Worm (Caenorhabditis elegans): ENCODE measurements around the gene F54F2.14.

DNA sequence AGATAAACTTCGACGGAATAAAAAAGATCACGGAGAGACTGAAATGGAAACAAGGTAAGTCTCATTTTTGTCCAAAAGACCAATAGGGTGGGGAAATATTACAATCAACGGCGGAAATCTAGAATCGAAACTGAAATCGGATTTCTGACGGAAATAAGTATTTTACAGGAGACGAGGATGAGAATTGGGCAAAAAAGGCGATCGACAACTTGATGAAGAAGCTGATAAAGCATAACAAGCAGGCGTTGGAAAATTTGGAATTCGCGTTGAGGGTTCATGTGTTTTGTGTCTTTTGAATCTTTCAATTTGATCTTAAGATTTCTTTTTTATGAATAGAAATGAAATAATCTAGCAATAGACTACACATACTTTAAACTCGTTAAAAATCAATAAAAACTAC is 40.7 kb upstream of the F54F2.14 start, which contains the start of gene ugtp-1:
- TF ChIP-seq W03F9.2 (tag; optimal IDR thresholded peaks at IDR 0.05) (no peak), him-1 (tag; optimal IDR thresholded peaks at IDR 0.05) (no peak), dao-5 (tag; optimal IDR thresholded peaks at IDR 0.05) (no peak)
